Worm (Caenorhabditis elegans) whole organism, L3 larva: ENCODE data around the gene C05D12.1.

Experiments
- aly-2 ChIP-seq: fragments of 150-350 bp; optimal IDR thresholded peaks from 2 replicates; lab custom pipeline; 2014; ENCODE audit warnings: missing biosample characterization, missing genetic modification characterization
- ama-1 ChIP-seq: fragments of 150-350 bp; optimal IDR thresholded peaks from 2 replicates; lab custom pipeline; 2018
- ceh-82 ChIP-seq: fragments of 150-350 bp; optimal IDR thresholded peaks from 2 replicates; lab custom pipeline; 2014; ENCODE audit warnings: missing biosample characterization, missing genetic modification characterization
- mdl-1 ChIP-seq: fragments of 150-350 bp; optimal IDR thresholded peaks from 2 replicates; lab custom pipeline; 2014; ENCODE audit warnings: missing biosample characterization, missing genetic modification characterization
- nhr-28 ChIP-seq: fragments of 150-350 bp; optimal IDR thresholded peaks from 2 replicates; lab custom pipeline; 2014; ENCODE audit warnings: missing biosample characterization, missing genetic modification characterization
- nhr-76 ChIP-seq: fragments of 150-350 bp; sonication (generic microtip); optimal IDR thresholded peaks from 5 replicates; lab custom pipeline; 2014; ENCODE audit warnings: missing biosample characterization, missing genetic modification characterization
- pha-4 ChIP-seq: fragments of 150-350 bp; optimal IDR thresholded peaks from 2 replicates; lab custom pipeline; 2014; ENCODE audit warnings: missing biosample characterization, missing genetic modification reagents, missing genetic modification characterization
- pqm-1 ChIP-seq: fragments of 150-350 bp; optimal IDR thresholded peaks from 2 replicates; lab custom pipeline; 2017; ENCODE audit warnings: missing biosample characterization, missing genetic modification characterization, inconsistent platforms
- sea-2 ChIP-seq: fragments of 150-350 bp; sonication (generic microtip); optimal IDR thresholded peaks from 4 replicates; lab custom pipeline; 2014; ENCODE audit warnings: missing biosample characterization, missing genetic modification reagents, missing genetic modification characterization
- unc-62 ChIP-seq: fragments of 150-350 bp; sonication (generic microtip); optimal IDR thresholded peaks from 4 replicates; lab custom pipeline; 2014; ENCODE audit warnings: missing biosample characterization, missing genetic modification reagents, missing genetic modification characterization

DNA sequence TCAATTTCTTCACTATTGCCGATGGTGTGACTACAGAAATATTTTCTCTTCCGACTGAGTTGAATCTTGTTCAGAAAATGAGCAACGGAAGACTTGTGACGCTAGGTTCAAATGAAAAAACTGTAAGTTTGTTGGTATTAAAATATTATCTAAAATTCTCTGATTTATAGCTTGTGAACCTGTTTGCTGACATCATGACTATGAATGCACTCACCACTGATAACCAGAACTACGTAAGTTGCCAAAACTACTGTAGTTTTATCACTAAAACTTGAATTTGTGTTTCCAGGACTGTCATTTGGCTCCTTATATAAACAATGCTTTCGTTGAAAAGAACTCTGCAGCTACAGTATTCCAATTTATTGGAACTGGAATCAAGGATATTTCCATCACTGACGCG is 13.0 kb upstream of the C05D12.1 start:
- TF ChIP-seq nhr-76 (tag; lab: Kevin White, UChicago) (no peak), ama-1 (lab: Kevin White, UChicago) (no peak), aly-2 (tag; lab: Kevin White, UChicago) (no peak), pha-4 (no peak), mdl-1 (tag; lab: Kevin White, UChicago) (no peak), sea-2 (GFP tag; lab: Kevin White, UChicago) (no peak), unc-62 (GFP tag; lab: Kevin White, UChicago) (no peak), ceh-82 (tag; lab: Kevin White, UChicago) (no peak), pqm-1 (peak; percentile 33), nhr-28 (tag; lab: Kevin White, UChicago) (no peak)
